Fruit fly (Drosophila melanogaster) whole organism, prepupa: ENCODE measurements around the gene CG12091.

Experiments
- Blimp-1 ChIP-seq: fragments of 200-800 bp; sonication (Bioruptor generic); optimal IDR thresholded peaks from 3 replicates; lab custom pipeline; 2017; ENCODE audit warnings: missing biosample characterization, missing genetic modification characterization, mild to moderate bottlenecking, moderate library complexity, missing genetic modification reagents
- CG10631 ChIP-seq: fragments of 200-800 bp; sonication (Bioruptor generic); optimal IDR thresholded peaks from 2 replicates; lab custom pipeline; 2016; ENCODE audit warnings: missing biosample characterization, missing genetic modification characterization
- CG10669 ChIP-seq: fragments of 200-800 bp; sonication (Bioruptor generic); optimal IDR thresholded peaks from 3 replicates; lab custom pipeline; 2018; ENCODE audit warnings: missing biosample characterization, mild to moderate bottlenecking, missing genetic modification characterization, moderate library complexity
- CG11294 ChIP-seq: fragments of 200-800 bp; sonication (Bioruptor generic); IDR thresholded peaks from 2 replicates; pipeline ENCODE4 v1.3.6; 2022; ENCODE audit warnings: missing biosample characterization, missing genetic modification characterization
- CG11762 ChIP-seq: fragments of 200-800 bp; sonication (Bioruptor generic); optimal IDR thresholded peaks from 3 replicates; lab custom pipeline; 2016; ENCODE audit warnings: missing biosample characterization, missing genetic modification characterization; ENCODE audit not compliant: insufficient read depth
- CG11902 ChIP-seq: fragments of 200-800 bp; sonication (Bioruptor generic); optimal IDR thresholded peaks from 3 replicates; lab custom pipeline; 2016; ENCODE audit warnings: missing biosample characterization, missing genetic modification characterization
- CG1621 ChIP-seq: fragments of 200-800 bp; sonication (Bioruptor generic); optimal IDR thresholded peaks from 3 replicates; lab custom pipeline; 2018; ENCODE audit warnings: missing biosample characterization, mild to moderate bottlenecking, missing genetic modification characterization
- CG16779 ChIP-seq: fragments of 200-800 bp; sonication (Bioruptor generic); optimal IDR thresholded peaks from 3 replicates; lab custom pipeline; 2017; ENCODE audit warnings: missing biosample characterization, mild to moderate bottlenecking, missing genetic modification characterization
- CG3032 ChIP-seq: fragments of 200-800 bp; optimal IDR thresholded peaks from 2 replicates; lab custom pipeline; 2019; ENCODE audit warnings: missing biosample characterization, mild to moderate bottlenecking, missing genetic modification characterization, moderate library complexity
- CG31627 ChIP-seq: fragments of 200-800 bp; sonication (Bioruptor generic); optimal IDR thresholded peaks from 3 replicates; lab custom pipeline; 2016; ENCODE audit warnings: missing biosample characterization, missing genetic modification characterization
- CG32006 ChIP-seq: fragments of 200-800 bp; sonication (Bioruptor generic); optimal IDR thresholded peaks from 3 replicates; lab custom pipeline; 2017; ENCODE audit warnings: missing biosample characterization, mild to moderate bottlenecking, missing genetic modification characterization
- CG34406 ChIP-seq: fragments of 200-800 bp; sonication (Bioruptor generic); optimal IDR thresholded peaks from 3 replicates; lab custom pipeline; 2016; ENCODE audit warnings: missing biosample characterization, missing genetic modification characterization
- CG3919 ChIP-seq: fragments of 200-800 bp; sonication (Bioruptor generic); optimal IDR thresholded peaks from 3 replicates; lab custom pipeline; 2016; ENCODE audit warnings: missing biosample characterization, missing genetic modification characterization
- CG4318 ChIP-seq: fragments of 200-800 bp; sonication (Bioruptor generic); optimal IDR thresholded peaks from 3 replicates; lab custom pipeline; 2017; ENCODE audit warnings: missing biosample characterization, mild to moderate bottlenecking, missing genetic modification characterization
- CG6163 ChIP-seq: fragments of 200-800 bp; sonication (Bioruptor generic); IDR thresholded peaks from 3 replicates; pipeline ENCODE4 v1.3.6; 2022; ENCODE audit warnings: missing biosample characterization, missing genetic modification characterization
- CG6276 ChIP-seq: fragments of 200-800 bp; sonication (Bioruptor generic); optimal IDR thresholded peaks from 2 replicates; lab custom pipeline; 2017; ENCODE audit warnings: missing biosample characterization, mild to moderate bottlenecking, missing genetic modification characterization
- CG6808 ChIP-seq: fragments of 200-800 bp; sonication (Bioruptor generic); optimal IDR thresholded peaks from 3 replicates; lab custom pipeline; 2017; ENCODE audit warnings: missing biosample characterization, missing genetic modification characterization, mild to moderate bottlenecking, moderate library complexity, missing genetic modification reagents
- CG6854 ChIP-seq: fragments of 200-800 bp; sonication (Bioruptor generic); optimal IDR thresholded peaks from 2 replicates; lab custom pipeline; 2017; ENCODE audit warnings: missing biosample characterization, mild to moderate bottlenecking, missing genetic modification characterization
- CG7368 ChIP-seq: fragments of 200-800 bp; sonication (Bioruptor generic); optimal IDR thresholded peaks from 3 replicates; lab custom pipeline; 2016; ENCODE audit warnings: missing biosample characterization, missing genetic modification characterization
- CG8119 ChIP-seq: fragments of 200-800 bp; sonication (Bioruptor generic); IDR thresholded peaks from 3 replicates; pipeline ENCODE4 v1.3.6; 2022; ENCODE audit warnings: missing biosample characterization, missing genetic modification characterization
- CG8632 ChIP-seq: fragments of 200-800 bp; sonication (Bioruptor generic); optimal IDR thresholded peaks from 3 replicates; lab custom pipeline; 2016; ENCODE audit warnings: missing biosample characterization, missing genetic modification characterization
- Eip75B ChIP-seq: fragments of 200-800 bp; sonication (Bioruptor generic); optimal IDR thresholded peaks from 3 replicates; lab custom pipeline; 2016; ENCODE audit warnings: missing biosample characterization, missing genetic modification characterization
- Eip78C ChIP-seq: fragments of 200-800 bp; sonication (Bioruptor generic); peaks from one replicate; lab custom pipeline; 2016; ENCODE audit warnings: missing biosample characterization, missing genetic modification characterization
- Ets21C ChIP-seq: fragments of 200-800 bp; sonication (Bioruptor generic); optimal IDR thresholded peaks from 3 replicates; lab custom pipeline; 2016; ENCODE audit warnings: missing biosample characterization, missing genetic modification characterization
- Hr38 ChIP-seq: sonication (Bioruptor generic); optimal IDR thresholded peaks from 2 replicates; lab custom pipeline; 2016; ENCODE audit warnings: missing biosample characterization, missing genetic modification characterization
- Hr39 ChIP-seq: fragments of 200-800 bp; sonication (Bioruptor generic); optimal IDR thresholded peaks from 2 replicates; lab custom pipeline; 2016; ENCODE audit warnings: missing biosample characterization, missing genetic modification characterization
- Hr4 ChIP-seq: fragments of 200-800 bp; sonication (Bioruptor generic); optimal IDR thresholded peaks from 3 replicates; lab custom pipeline; 2016; ENCODE audit warnings: missing biosample characterization, missing genetic modification characterization
- Lpt ChIP-seq: fragments of 200-800 bp; sonication (Bioruptor generic); optimal IDR thresholded peaks from 3 replicates; lab custom pipeline; 2016; ENCODE audit warnings: missing biosample characterization, missing genetic modification characterization
- Met ChIP-seq: fragments of 200-800 bp; sonication (Bioruptor generic); optimal IDR thresholded peaks from 3 replicates; lab custom pipeline; 2016; ENCODE audit warnings: missing biosample characterization, missing genetic modification characterization
- OdsH ChIP-seq: fragments of 200-800 bp; sonication (Bioruptor generic); optimal IDR thresholded peaks from 3 replicates; lab custom pipeline; 2016; ENCODE audit warnings: missing biosample characterization, missing genetic modification characterization
- Smox ChIP-seq: fragments of 200-800 bp; sonication (Bioruptor generic); optimal IDR thresholded peaks from 3 replicates; lab custom pipeline; 2016; ENCODE audit warnings: missing biosample characterization, missing genetic modification characterization
- Sox102F ChIP-seq: fragments of 200-800 bp; sonication (Bioruptor generic); optimal IDR thresholded peaks from 2 replicates; lab custom pipeline; 2016; ENCODE audit warnings: missing biosample characterization, mild to moderate bottlenecking, missing genetic modification characterization
- Sox14 ChIP-seq: fragments of 200-800 bp; sonication (Bioruptor generic); optimal IDR thresholded peaks from 3 replicates; lab custom pipeline; 2016; ENCODE audit warnings: missing biosample characterization, missing genetic modification characterization
- Sox15 ChIP-seq: fragments of 200-800 bp; sonication (Bioruptor generic); optimal IDR thresholded peaks from 3 replicates; lab custom pipeline; 2016; ENCODE audit warnings: missing biosample characterization, missing genetic modification characterization
- achi ChIP-seq: fragments of 200-800 bp; sonication (Bioruptor generic); optimal IDR thresholded peaks from 3 replicates; lab custom pipeline; 2016; ENCODE audit warnings: missing biosample characterization, missing genetic modification characterization
- acj6 ChIP-seq: fragments of 200-800 bp; sonication (Bioruptor generic); optimal IDR thresholded peaks from 3 replicates; lab custom pipeline; 2016; ENCODE audit warnings: missing biosample characterization, missing genetic modification characterization
- cyc ChIP-seq: fragments of 200-800 bp; sonication (Bioruptor generic); optimal IDR thresholded peaks from 3 replicates; lab custom pipeline; 2016; ENCODE audit warnings: missing biosample characterization, missing genetic modification characterization
- dac ChIP-seq: fragments of 200-800 bp; sonication (Bioruptor generic); optimal IDR thresholded peaks from 2 replicates; lab custom pipeline; 2017; ENCODE audit warnings: missing biosample characterization, mild to moderate bottlenecking, missing genetic modification characterization
- dsx ChIP-seq: fragments of 200-800 bp; optimal IDR thresholded peaks from 3 replicates; lab custom pipeline; 2019; ENCODE audit warnings: missing biosample characterization, mild to moderate bottlenecking, missing genetic modification characterization, moderate library complexity; ENCODE audit not compliant: poor library complexity, severe bottlenecking
- eg ChIP-seq: fragments of 200-800 bp; sonication (Bioruptor generic); IDR thresholded peaks from 3 replicates; pipeline ENCODE4 v1.3.6; 2022; ENCODE audit warnings: missing biosample characterization, missing genetic modification characterization
- esn ChIP-seq: fragments of 200-800 bp; sonication (Bioruptor generic); optimal IDR thresholded peaks from 2 replicates; lab custom pipeline; 2016; ENCODE audit warnings: missing biosample characterization, mild to moderate bottlenecking, missing genetic modification characterization, moderate library complexity
- fd59A ChIP-seq: fragments of 200-800 bp; sonication (Bioruptor generic); optimal IDR thresholded peaks from 2 replicates; lab custom pipeline; 2017; ENCODE audit warnings: missing biosample characterization, mild to moderate bottlenecking, missing genetic modification characterization, missing genetic modification reagents
- fkh ChIP-seq: fragments of 200-800 bp; sonication (Bioruptor generic); optimal IDR thresholded peaks from 3 replicates; lab custom pipeline; 2017; ENCODE audit warnings: missing biosample characterization, mild to moderate bottlenecking, missing genetic modification characterization, moderate library complexity
- lz ChIP-seq: fragments of 200-800 bp; sonication (Bioruptor generic); optimal IDR thresholded peaks from 3 replicates; lab custom pipeline; 2016; ENCODE audit warnings: missing biosample characterization, missing genetic modification characterization
- net ChIP-seq: fragments of 200-800 bp; sonication (Bioruptor generic); optimal IDR thresholded peaks from 3 replicates; lab custom pipeline; 2016; ENCODE audit warnings: missing biosample characterization, missing genetic modification characterization
- pdm3 ChIP-seq: fragments of 200-800 bp; sonication (Bioruptor generic); optimal IDR thresholded peaks from 3 replicates; lab custom pipeline; 2016; ENCODE audit warnings: missing biosample characterization, missing genetic modification characterization
- salr ChIP-seq, 2 experiments: fragments of 200-800 bp; sonication (Bioruptor generic); optimal IDR thresholded peaks; 3 replicates each; lab custom pipeline; 2016 to 2018; ENCODE audit warnings: missing biosample characterization in 2 of 2, missing genetic modification characterization in 2 of 2, mild to moderate bottlenecking in 1 of 2
- spab ChIP-seq: fragments of 200-800 bp; sonication (Bioruptor generic); optimal IDR thresholded peaks from 2 replicates; lab custom pipeline; 2017; ENCODE audit warnings: missing biosample characterization, mild to moderate bottlenecking, missing genetic modification characterization, missing genetic modification reagents
- ss ChIP-seq, 2 experiments: fragments of 200-800 bp; sonication (Bioruptor generic); optimal IDR thresholded peaks; 2 replicates in 1 of 2; 3 replicates in 1 of 2; lab custom pipeline; 2017 to 2018; ENCODE audit warnings: mild to moderate bottlenecking in 2 of 2, missing biosample characterization in 2 of 2, missing genetic modification characterization in 2 of 2, moderate library complexity in 1 of 2
- topi ChIP-seq: fragments of 200-800 bp; sonication (Bioruptor generic); optimal IDR thresholded peaks from 3 replicates; lab custom pipeline; 2016; ENCODE audit warnings: missing biosample characterization, missing genetic modification characterization

CG12091 gene

dm6 chr3L:1517274-1518047 is 19.2 kb downstream of the CG12091 start:
- TF ChIP-seq Hr4 (GFP tag; lab: Kevin White, UChicago) = peak; percentile 76
- peak; percentile 79 for TF ChIP-seq Met (GFP tag; lab: Kevin White, UChicago)
- TF ChIP-seq CG6854 (GFP tag; lab: Kevin White, UChicago) = peak; percentile 59
- peak; percentile 56; the same call in 1 of the 2 replicates for TF ChIP-seq CG11294 (GFP tag; lab: Robert Waterston, UW)
- TF ChIP-seq achi (GFP tag; lab: Kevin White, UChicago) = peak; percentile 75
- peak; percentile 49 for TF ChIP-seq dac (GFP tag; lab: Kevin White, UChicago)
- TF ChIP-seq cyc (GFP tag; lab: Kevin White, UChicago) = peak; percentile 77
- peak; percentile 15 to 38 for TF ChIP-seq ss (GFP tag; optimal IDR thresholded peaks at IDR 0.05; lab: Kevin White, UChicago)
- TF ChIP-seq fkh = no peak
- TF ChIP-seq Hr38 (GFP tag; lab: Kevin White, UChicago) = peak; percentile 68
- peak; percentile 78 for TF ChIP-seq lz (GFP tag; lab: Kevin White, UChicago)
- peak; percentile 6 for TF ChIP-seq CG6276 (GFP tag; lab: Kevin White, UChicago)
- TF ChIP-seq Eip75B = peak; percentile 60
- TF ChIP-seq CG8119 (GFP tag; lab: Robert Waterston, UW) = peak; percentile 72
- peak; percentile 80 for TF ChIP-seq CG31627 (GFP tag; lab: Kevin White, UChicago)
- peak; percentile 81 for TF ChIP-seq net (GFP tag; lab: Kevin White, UChicago)
- TF ChIP-seq esn (GFP tag; lab: Kevin White, UChicago) = peak; percentile 85
- TF ChIP-seq Sox102F (GFP tag; lab: Kevin White, UChicago) = peak; percentile 79
- TF ChIP-seq Lpt (GFP tag; lab: Kevin White, UChicago) = peak; percentile 68
- TF ChIP-seq CG6808 (GFP tag; lab: Kevin White, UChicago) = peak; percentile 19
- TF ChIP-seq Ets21C (GFP tag; lab: Kevin White, UChicago) = peak; percentile 57
- TF ChIP-seq dsx (GFP tag; lab: Kevin White, UChicago) = no peak
- peak; percentile 86 for TF ChIP-seq CG3919 (GFP tag; lab: Kevin White, UChicago)
- peak; percentile 49 for TF ChIP-seq CG1621
- peak; percentile 81 for TF ChIP-seq CG10631 (GFP tag; lab: Kevin White, UChicago)
- peak; percentile 32 for TF ChIP-seq Blimp-1 (GFP tag; lab: Kevin White, UChicago)
- peak; percentile 21 for TF ChIP-seq fd59A
- TF ChIP-seq pdm3 (GFP tag; lab: Kevin White, UChicago) = no peak
- peak; percentile 44 for TF ChIP-seq CG34406 (GFP tag; lab: Kevin White, UChicago)
- TF ChIP-seq CG3032 (tag; lab: Kevin White, UChicago) = peak; percentile 10
- peak; percentile 74 for TF ChIP-seq CG7368
- TF ChIP-seq Eip78C (GFP tag; lab: Kevin White, UChicago) = peak; percentile 91
- no peak for TF ChIP-seq spab (GFP tag; lab: Kevin White, UChicago)
- peak; percentile 50 for TF ChIP-seq CG10669 (GFP tag; lab: Kevin White, UChicago)
- TF ChIP-seq Hr39 (GFP tag; lab: Kevin White, UChicago) = peak; percentile 78
- TF ChIP-seq CG6163 (GFP tag; lab: Robert Waterston, UW) = peak; percentile 89
- peak; percentile 60 for TF ChIP-seq CG8632
- no peak for TF ChIP-seq CG4318 (GFP tag; lab: Kevin White, UChicago)
- peak; percentile 81 for TF ChIP-seq eg (GFP tag; lab: Robert Waterston, UW)
- TF ChIP-seq salr (GFP tag; optimal IDR thresholded peaks at IDR 0.05; lab: Kevin White, UChicago) = peak; percentile 42 to 47
- peak; percentile 42 for TF ChIP-seq CG11902 (GFP tag; lab: Kevin White, UChicago)
- TF ChIP-seq OdsH (GFP tag; lab: Kevin White, UChicago) = peak; percentile 85
- peak; percentile 72 for TF ChIP-seq Smox (GFP tag; lab: Kevin White, UChicago)
- TF ChIP-seq topi (GFP tag; lab: Kevin White, UChicago) = peak; percentile 72
- TF ChIP-seq CG16779 (tag; lab: Kevin White, UChicago) = no peak
- peak; percentile 61 for TF ChIP-seq CG11762 (GFP tag; lab: Kevin White, UChicago)
- TF ChIP-seq acj6 (GFP tag; lab: Kevin White, UChicago) = peak; percentile 80
- TF ChIP-seq Sox15 (GFP tag; lab: Kevin White, UChicago) = peak; percentile 44
- TF ChIP-seq CG32006 (GFP tag; lab: Kevin White, UChicago) = peak; percentile 73
- peak; percentile 60 for TF ChIP-seq Sox14
